Fruit fly (Drosophila melanogaster): Measurements from ENCODE around the gene CG5645.

CG5645 gene

dm6 chr3L:12163693-12164092, 27.2 kb upstream of the CG5645 start, which contains the start of gene CG9760:
TSS of gene CG9760 (minus strand) at chr3L:12163735.
- TF ChIP-seq CG5204 (GFP tag; optimal IDR thresholded peaks at IDR 0.05) = no peak
- no peak for TF ChIP-seq CG33017 (tag; optimal IDR thresholded peaks at IDR 0.05)
- TF ChIP-seq ovo (GFP tag; optimal IDR thresholded peaks at IDR 0.05) = no peak
- TF ChIP-seq CG11617 (GFP tag; optimal IDR thresholded peaks at IDR 0.05) = no peak
- no peak for TF ChIP-seq Crg-1 (GFP tag; optimal IDR thresholded peaks at IDR 0.05)
- TF ChIP-seq Hr96 (GFP tag; optimal IDR thresholded peaks at IDR 0.05) = no peak
- no peak for TF ChIP-seq CG7101 (tag; optimal IDR thresholded peaks at IDR 0.05)
- TF ChIP-seq bab1 (GFP tag; optimal IDR thresholded peaks at IDR 0.05) = no peak
- TF ChIP-seq tj (GFP tag; optimal IDR thresholded peaks at IDR 0.05) = no peak
- TF ChIP-seq CG1620 (GFP tag; optimal IDR thresholded peaks at IDR 0.05) = no peak

DNA sequence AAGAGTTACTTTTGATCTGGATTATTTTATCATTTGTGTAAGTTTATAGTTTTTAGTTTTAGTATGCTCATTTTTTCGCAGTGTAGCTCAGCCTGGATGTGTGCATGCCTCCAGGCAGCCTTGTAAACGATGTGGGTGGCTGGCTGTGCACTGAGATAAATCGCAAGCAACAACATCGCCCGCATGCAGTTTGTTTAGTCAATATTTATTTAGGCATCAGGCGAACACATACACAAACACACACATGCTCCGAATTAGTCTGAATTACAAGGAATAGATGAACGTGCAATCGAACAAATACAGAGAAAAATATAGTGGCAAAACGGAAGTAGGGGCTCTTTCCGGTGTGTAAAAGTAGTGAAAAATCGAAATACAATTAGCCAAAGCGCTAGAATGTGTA, 26.6 kb upstream of the CG5645 start:
- TF ChIP-seq CG5204 (GFP tag; optimal IDR thresholded peaks at IDR 0.05) = no peak
- no peak for TF ChIP-seq toe (GFP tag; optimal IDR thresholded peaks at IDR 0.05)
- TF ChIP-seq cnc (optimal IDR thresholded peaks at IDR 0.05) = no peak
- TF ChIP-seq CG7045 (GFP tag; optimal IDR thresholded peaks at IDR 0.05) = no peak
- TF ChIP-seq Hr96 (GFP tag; optimal IDR thresholded peaks at IDR 0.05) = no peak
- TF ChIP-seq CG12768 (GFP tag; optimal IDR thresholded peaks at IDR 0.05) = no peak
- TF ChIP-seq bab1 (GFP tag; optimal IDR thresholded peaks at IDR 0.05) = no peak
- TF ChIP-seq ovo (GFP tag; optimal IDR thresholded peaks at IDR 0.05) = no peak
- TF ChIP-seq CG7101 (tag; optimal IDR thresholded peaks at IDR 0.05) = no peak
- TF ChIP-seq CG11617 (GFP tag; optimal IDR thresholded peaks at IDR 0.05) = no peak
- no peak for TF ChIP-seq CG1620 (GFP tag; optimal IDR thresholded peaks at IDR 0.05)
- TF ChIP-seq cic (GFP tag; optimal IDR thresholded peaks at IDR 0.05) = no peak
- no peak for TF ChIP-seq Mnt (GFP tag; optimal IDR thresholded peaks at IDR 0.05)
- no peak for TF ChIP-seq Crg-1 (GFP tag; optimal IDR thresholded peaks at IDR 0.05)
- TF ChIP-seq pad (GFP tag; optimal IDR thresholded peaks at IDR 0.05) = no peak
- TF ChIP-seq tj (GFP tag; optimal IDR thresholded peaks at IDR 0.05) = no peak
- TF ChIP-seq CG14711 (tag; optimal IDR thresholded peaks at IDR 0.05) = no peak
- TF ChIP-seq Clk (GFP tag; optimal IDR thresholded peaks at IDR 0.05) = no peak
- no peak for TF ChIP-seq CG33017 (tag; optimal IDR thresholded peaks at IDR 0.05)

DNA sequence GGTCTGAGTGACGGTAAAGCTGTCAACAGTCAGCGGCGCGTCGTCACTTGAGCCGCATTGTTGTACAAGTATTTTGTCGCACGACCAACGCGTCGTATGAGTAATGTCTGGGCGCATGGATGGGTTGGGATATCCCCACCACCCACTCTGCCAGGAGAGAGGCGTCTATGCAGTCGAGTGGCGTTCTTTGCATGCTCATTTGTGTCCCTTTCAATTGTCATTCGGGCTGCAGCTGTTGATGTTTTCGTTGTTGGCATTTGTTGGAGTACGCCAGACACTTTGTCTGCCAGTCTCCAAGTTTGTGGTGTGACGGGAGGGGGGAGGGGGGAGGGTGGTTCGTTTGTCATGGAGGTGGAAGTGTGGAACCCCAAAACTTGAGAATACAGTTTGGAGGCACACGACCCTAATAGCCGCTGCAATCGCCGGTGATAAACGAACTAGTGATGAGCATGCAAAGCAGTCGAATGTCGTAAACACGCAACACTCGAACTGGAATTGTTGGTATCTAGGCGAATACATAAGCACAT, 25.7 kb upstream of the CG5645 start:
- no peak for TF ChIP-seq CG7101 (tag; optimal IDR thresholded peaks at IDR 0.05)

dm6 chr3L:12149024-12149423, 12.5 kb upstream of the CG5645 start, which contains the start of gene CG32099:
TSS of gene CG32099 (plus strand) at chr3L:12149273.
- TF ChIP-seq CG14711 (tag; optimal IDR thresholded peaks at IDR 0.05) = peak; percentile 13
- TF ChIP-seq tj (GFP tag; optimal IDR thresholded peaks at IDR 0.05) = no peak

dm6 chr3L:12146970-12147369, 10.5 kb upstream of the CG5645 start:
- TF ChIP-seq pad (GFP tag; optimal IDR thresholded peaks at IDR 0.05) (no peak), CG11617 (GFP tag; optimal IDR thresholded peaks at IDR 0.05) (no peak), cnc (optimal IDR thresholded peaks at IDR 0.05) (no peak), Crg-1 (GFP tag; optimal IDR thresholded peaks at IDR 0.05) (no peak), Mnt (GFP tag; optimal IDR thresholded peaks at IDR 0.05) (peak; percentile 30), CG1620 (GFP tag; optimal IDR thresholded peaks at IDR 0.05) (no peak), ovo (GFP tag; optimal IDR thresholded peaks at IDR 0.05) (peak; percentile 48)

DNA sequence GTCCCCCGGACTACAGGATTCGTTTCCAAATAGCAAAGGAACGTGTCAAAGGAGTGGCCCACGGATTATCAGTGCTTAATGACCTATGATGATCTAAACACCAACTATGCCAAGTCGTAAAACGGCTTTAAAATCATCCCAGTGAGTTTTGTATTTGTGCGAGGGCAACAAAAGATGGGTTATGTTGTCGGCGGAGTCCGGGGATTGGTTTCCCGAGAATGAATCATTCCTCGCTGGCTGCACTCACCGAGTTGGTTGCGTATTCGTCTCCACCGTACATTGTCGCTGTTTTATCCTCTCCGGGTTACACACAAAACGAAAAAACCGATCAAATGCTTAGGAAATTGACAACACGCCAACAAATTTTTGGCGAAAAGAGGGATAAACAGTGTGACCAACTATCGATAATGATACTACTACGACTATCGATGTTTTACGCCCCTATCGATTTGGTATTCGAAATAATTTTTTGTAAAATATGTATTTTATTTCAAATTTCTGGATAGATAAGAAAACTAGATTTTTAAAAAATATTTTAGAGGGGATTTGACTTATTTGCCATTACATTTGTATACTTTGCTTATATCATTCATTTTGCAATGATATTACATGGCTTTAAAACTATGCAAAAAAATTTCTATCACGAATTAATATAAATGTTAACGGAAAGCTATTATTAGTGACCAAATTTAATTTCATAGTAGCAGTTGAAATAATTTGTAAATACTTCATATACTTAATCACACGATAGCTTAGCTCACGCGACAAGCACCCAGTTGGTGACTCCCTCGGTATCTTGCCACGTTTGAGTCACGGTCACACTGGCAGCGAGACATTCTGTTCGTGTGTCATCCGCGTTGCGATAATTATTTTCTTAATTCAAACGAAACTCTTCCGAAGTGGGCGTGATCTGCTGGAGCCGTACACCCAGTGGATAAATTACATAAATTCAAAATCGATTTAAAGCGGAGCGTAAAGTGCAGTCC, 9.5 kb upstream of the CG5645 start, which contains the start of the genes eIF3l and Nrx-IV:
eIF3l (minus strand) TSS at position 389 of the 986 bp plus-strand sequence.
Nrx-IV (plus strand) TSS at position 811 of the 986 bp plus-strand sequence.
- TF ChIP-seq cic (GFP tag; optimal IDR thresholded peaks at IDR 0.05) (no peak), Clk (GFP tag; optimal IDR thresholded peaks at IDR 0.05) (no peak), Hr96 (GFP tag; optimal IDR thresholded peaks at IDR 0.05) (no peak)

DNA sequence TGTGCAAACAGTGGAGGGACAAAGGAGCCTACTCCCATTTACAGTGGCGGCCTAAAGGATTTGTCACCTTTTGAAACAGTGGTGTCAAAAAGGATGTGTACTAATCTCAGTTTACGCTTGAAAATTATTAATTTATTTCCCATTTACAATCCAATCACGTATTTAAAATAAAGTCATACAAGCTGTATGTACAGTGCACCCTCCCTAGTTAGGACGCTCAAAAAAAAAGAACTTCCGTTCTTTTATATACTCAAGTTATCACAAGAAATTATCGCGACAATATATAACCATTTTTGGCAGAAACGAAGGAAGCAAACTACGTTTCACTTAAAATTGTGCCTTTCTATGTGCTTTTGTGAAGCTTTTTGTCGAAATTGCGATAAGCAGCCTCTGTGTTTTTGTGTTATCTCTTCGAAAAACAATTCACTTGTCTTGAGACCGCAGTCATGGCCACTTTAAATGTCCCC, 2.8 kb upstream of the CG5645 start:
- TF ChIP-seq Clk (GFP tag; optimal IDR thresholded peaks at IDR 0.05) (no peak), CG11617 (GFP tag; optimal IDR thresholded peaks at IDR 0.05) (peak; percentile 19), Crg-1 (GFP tag; optimal IDR thresholded peaks at IDR 0.05) (peak; percentile 12), cnc (optimal IDR thresholded peaks at IDR 0.05) (no peak), cic (GFP tag; optimal IDR thresholded peaks at IDR 0.05) (no peak), CG12768 (GFP tag; optimal IDR thresholded peaks at IDR 0.05) (no peak), bab1 (GFP tag; optimal IDR thresholded peaks at IDR 0.05) (no peak), toe (GFP tag; optimal IDR thresholded peaks at IDR 0.05) (no peak), CG7101 (tag; optimal IDR thresholded peaks at IDR 0.05) (peak; percentile 29), CG7045 (GFP tag; optimal IDR thresholded peaks at IDR 0.05) (peak; percentile 49), CG1620 (GFP tag; optimal IDR thresholded peaks at IDR 0.05) (peak; percentile 26), CG14711 (tag; optimal IDR thresholded peaks at IDR 0.05) (peak; percentile 35), CG5204 (GFP tag; optimal IDR thresholded peaks at IDR 0.05) (no peak), tj (GFP tag; optimal IDR thresholded peaks at IDR 0.05) (no peak), ovo (GFP tag; optimal IDR thresholded peaks at IDR 0.05) (no peak), pad (GFP tag; optimal IDR thresholded peaks at IDR 0.05) (peak; percentile 7), Hr96 (GFP tag; optimal IDR thresholded peaks at IDR 0.05) (no peak), kay (GFP tag; ENCODE audit: borderline replicate concordance) (no peak), Mnt (GFP tag; optimal IDR thresholded peaks at IDR 0.05) (no peak), CG33017 (tag; optimal IDR thresholded peaks at IDR 0.05) (peak; percentile 33)
